Worm (Caenorhabditis elegans): ENCODE measurements around the gene Y43F8B.17.

The Y43F8B.17 gene

DNA sequence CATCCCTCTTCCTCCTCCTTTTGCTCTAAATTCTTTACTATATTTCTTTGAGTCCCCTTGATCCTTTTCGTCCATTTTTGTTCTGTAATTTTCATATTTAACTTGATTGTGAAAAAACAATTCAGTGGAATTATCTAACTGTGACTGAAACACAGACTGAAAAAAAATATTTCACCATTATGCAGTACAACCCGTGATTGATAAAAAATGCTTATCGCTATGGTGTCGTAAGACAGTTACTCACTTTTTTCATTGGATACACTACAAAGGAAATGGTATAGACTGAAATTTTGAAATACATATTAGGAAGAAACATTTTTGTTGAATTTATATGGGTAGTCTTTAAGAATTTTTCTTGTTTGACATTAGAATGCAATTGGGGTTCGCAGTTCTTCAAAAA, 16.9 kb upstream of the Y43F8B.17 start, which contains the start of gene Y43F8B.23:
TSS of gene Y43F8B.23 (minus strand) at position 75 of the 400 bp plus-strand sequence.
- TF ChIP-seq ztf-23 (GFP tag; IDR thresholded peaks at IDR 0.05) (no peak), tab-1 (GFP tag; IDR thresholded peaks at IDR 0.05) (no peak)

- TF ChIP-seq ztf-29 (GFP tag; IDR thresholded peaks at IDR 0.05) (no peak), med-1 (GFP tag; optimal IDR thresholded peaks at IDR 0.05; ENCODE audit: insufficient read depth) (no peak), cog-1 (tag; optimal IDR thresholded peaks at IDR 0.05) (no peak), ztf-23 (GFP tag; IDR thresholded peaks at IDR 0.05) (no peak), ref-1 (GFP tag; conservative IDR thresholded peaks at IDR 0.05) (no peak), flt-1 (GFP tag; IDR thresholded peaks at IDR 0.05) (no peak), tab-1 (GFP tag; IDR thresholded peaks at IDR 0.05) (no peak), T22C8.4 (GFP tag; IDR thresholded peaks at IDR 0.05) (no peak), klf-2 (GFP tag; conservative IDR thresholded peaks at IDR 0.05) (no peak)
These were observed 16.4 kb upstream of the Y43F8B.17 start, which contains the start of gene Y43F8B.12 for ce11 chrV:19468083-19468482. Y43F8B.12 (plus strand) TSS chrV:19468383.

DNA sequence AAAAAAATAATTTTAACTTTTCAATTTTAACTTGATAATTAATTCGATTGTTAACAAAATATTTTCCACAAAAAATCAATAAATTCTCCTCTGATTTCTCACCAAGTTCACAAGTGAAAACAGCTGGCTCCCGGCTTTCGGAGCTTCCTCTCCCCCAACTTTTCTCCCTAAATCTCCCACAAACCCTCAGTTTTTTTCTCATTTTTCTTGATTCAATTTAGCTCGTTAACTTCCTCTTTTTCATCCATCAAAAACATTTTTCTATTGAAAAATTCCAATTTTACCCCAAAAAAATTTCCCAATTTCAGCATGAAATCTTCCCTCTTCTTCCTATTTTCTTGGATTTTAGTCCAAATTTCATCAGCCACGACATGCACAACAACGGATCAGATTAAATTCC, 14.1 kb upstream of the Y43F8B.17 start, which contains the start of gene Y43F8B.11:
TSS of gene Y43F8B.11 (plus strand) at position 301 of the 400 bp plus-strand sequence.
- TF ChIP-seq T22C8.4 (GFP tag; IDR thresholded peaks at IDR 0.05) (no peak), ztf-29 (GFP tag; IDR thresholded peaks at IDR 0.05) (no peak), ref-1 (GFP tag; conservative IDR thresholded peaks at IDR 0.05) (no peak)

- TF ChIP-seq flt-1 (GFP tag; IDR thresholded peaks at IDR 0.05) (no peak), ztf-29 (GFP tag; IDR thresholded peaks at IDR 0.05) (no peak), ztf-23 (GFP tag; IDR thresholded peaks at IDR 0.05) (no peak), ref-1 (GFP tag; conservative IDR thresholded peaks at IDR 0.05) (no peak), med-1 (GFP tag; optimal IDR thresholded peaks at IDR 0.05; ENCODE audit: insufficient read depth) (no peak), tab-1 (GFP tag; IDR thresholded peaks at IDR 0.05) (no peak), cog-1 (tag; optimal IDR thresholded peaks at IDR 0.05) (no peak), T22C8.4 (GFP tag; IDR thresholded peaks at IDR 0.05) (no peak), klf-2 (GFP tag; conservative IDR thresholded peaks at IDR 0.05) (no peak)
These were observed 10.5 kb upstream of the Y43F8B.17 start, which contains the start of gene Y43F8B.10 for ce11 chrV:19473842-19474514. Y43F8B.10 (plus strand) TSS chrV:19474464.

ce11 chrV:19477302-19477701, 7.2 kb upstream of the Y43F8B.17 start:
- no peak for TF ChIP-seq flt-1 (GFP tag; IDR thresholded peaks at IDR 0.05)
- no peak for TF ChIP-seq klf-2 (GFP tag; conservative IDR thresholded peaks at IDR 0.05)
- no peak for TF ChIP-seq cog-1 (tag; optimal IDR thresholded peaks at IDR 0.05)
- no peak for TF ChIP-seq tab-1 (GFP tag; IDR thresholded peaks at IDR 0.05)
- no peak for TF ChIP-seq ref-1 (GFP tag; conservative IDR thresholded peaks at IDR 0.05)
- no peak for TF ChIP-seq med-1 (GFP tag; optimal IDR thresholded peaks at IDR 0.05; ENCODE audit: insufficient read depth)
- no peak for TF ChIP-seq T22C8.4 (GFP tag; IDR thresholded peaks at IDR 0.05)
- no peak for TF ChIP-seq ztf-23 (GFP tag; IDR thresholded peaks at IDR 0.05)
- no peak for TF ChIP-seq ztf-29 (GFP tag; IDR thresholded peaks at IDR 0.05)

ce11 chrV:19477852-19478251, 6.7 kb upstream of the Y43F8B.17 start, which contains the start of gene Y43F8B.9:
Y43F8B.9 (plus strand) TSS chrV:19478152.
- TF ChIP-seq ref-1 (GFP tag; conservative IDR thresholded peaks at IDR 0.05): no peak
- no peak for TF ChIP-seq cog-1 (tag; optimal IDR thresholded peaks at IDR 0.05)
- no peak for TF ChIP-seq ztf-29 (GFP tag; IDR thresholded peaks at IDR 0.05)
- no peak for TF ChIP-seq flt-1 (GFP tag; IDR thresholded peaks at IDR 0.05)

- no peak for TF ChIP-seq cog-1 (tag; optimal IDR thresholded peaks at IDR 0.05)
- TF ChIP-seq ztf-23 (GFP tag; IDR thresholded peaks at IDR 0.05): no peak
- TF ChIP-seq tab-1 (GFP tag; IDR thresholded peaks at IDR 0.05): no peak
- TF ChIP-seq med-1 (GFP tag; optimal IDR thresholded peaks at IDR 0.05; ENCODE audit: insufficient read depth): no peak
- TF ChIP-seq flt-1 (GFP tag; IDR thresholded peaks at IDR 0.05): no peak
- no peak for TF ChIP-seq ztf-29 (GFP tag; IDR thresholded peaks at IDR 0.05)
These were observed 2.0 kb upstream of the Y43F8B.17 start, which contains the start of gene Y43F8B.22 for ce11 chrV:19482535-19482934. Y43F8B.22 (plus strand) TSS chrV:19482835.

- TF ChIP-seq T22C8.4 (GFP tag; IDR thresholded peaks at IDR 0.05): no peak
- no peak for TF ChIP-seq ref-1 (GFP tag; conservative IDR thresholded peaks at IDR 0.05)
- TF ChIP-seq ztf-23 (GFP tag; IDR thresholded peaks at IDR 0.05): no peak
- no peak for TF ChIP-seq cog-1 (tag; optimal IDR thresholded peaks at IDR 0.05)
- no peak for TF ChIP-seq klf-2 (GFP tag; conservative IDR thresholded peaks at IDR 0.05)
- no peak for TF ChIP-seq med-1 (GFP tag; optimal IDR thresholded peaks at IDR 0.05; ENCODE audit: insufficient read depth)
- no peak for TF ChIP-seq tab-1 (GFP tag; IDR thresholded peaks at IDR 0.05)
- no peak for TF ChIP-seq ztf-29 (GFP tag; IDR thresholded peaks at IDR 0.05)
- TF ChIP-seq flt-1 (GFP tag; IDR thresholded peaks at IDR 0.05): no peak
These were observed 740 bp downstream of the Y43F8B.17 start, which contains the start of gene Y43F8B.28 for ce11 chrV:19485261-19485660. Y43F8B.28 (plus strand) TSS chrV:19485319.

ce11 chrV:19485690-19486089, 1.2 kb downstream of the Y43F8B.17 start, which contains the start of gene Y43F8B.18:
Y43F8B.18 (plus strand) TSS chrV:19485990.
- TF ChIP-seq cog-1 (tag; optimal IDR thresholded peaks at IDR 0.05) (no peak), med-1 (GFP tag; optimal IDR thresholded peaks at IDR 0.05; ENCODE audit: insufficient read depth) (no peak), ref-1 (GFP tag; conservative IDR thresholded peaks at IDR 0.05) (no peak), flt-1 (GFP tag; IDR thresholded peaks at IDR 0.05) (no peak)

ce11 chrV:19490461-19490860, 5.9 kb downstream of the Y43F8B.17 start, which contains the start of gene Y43F8B.7:
Y43F8B.7 (plus strand) TSS chrV:19490761.
- TF ChIP-seq ztf-23 (GFP tag; IDR thresholded peaks at IDR 0.05) (no peak), klf-2 (GFP tag; conservative IDR thresholded peaks at IDR 0.05) (no peak), T22C8.4 (GFP tag; IDR thresholded peaks at IDR 0.05) (no peak), cog-1 (tag; optimal IDR thresholded peaks at IDR 0.05) (no peak), ztf-29 (GFP tag; IDR thresholded peaks at IDR 0.05) (no peak), tab-1 (GFP tag; IDR thresholded peaks at IDR 0.05) (no peak), med-1 (GFP tag; optimal IDR thresholded peaks at IDR 0.05; ENCODE audit: insufficient read depth) (no peak), flt-1 (GFP tag; IDR thresholded peaks at IDR 0.05) (no peak), ref-1 (GFP tag; conservative IDR thresholded peaks at IDR 0.05) (no peak)

Data from whole organism, midembryonic.